Fruit fly (Drosophila melanogaster) whole organism, larva: ENCODE data around the gene Klp3A.
A peak's percentile ranks its signal among the peaks of the same experiment; 100 is the strongest.

Experiments
- noc ChIP-seq: fragments of 200-800 bp; sonication (Bioruptor generic); optimal IDR thresholded peaks from 3 replicates; lab custom pipeline; 2019; ENCODE audit warnings: missing biosample characterization, mild to moderate bottlenecking, missing genetic modification characterization, moderate library complexity

Klp3A gene

DNA sequence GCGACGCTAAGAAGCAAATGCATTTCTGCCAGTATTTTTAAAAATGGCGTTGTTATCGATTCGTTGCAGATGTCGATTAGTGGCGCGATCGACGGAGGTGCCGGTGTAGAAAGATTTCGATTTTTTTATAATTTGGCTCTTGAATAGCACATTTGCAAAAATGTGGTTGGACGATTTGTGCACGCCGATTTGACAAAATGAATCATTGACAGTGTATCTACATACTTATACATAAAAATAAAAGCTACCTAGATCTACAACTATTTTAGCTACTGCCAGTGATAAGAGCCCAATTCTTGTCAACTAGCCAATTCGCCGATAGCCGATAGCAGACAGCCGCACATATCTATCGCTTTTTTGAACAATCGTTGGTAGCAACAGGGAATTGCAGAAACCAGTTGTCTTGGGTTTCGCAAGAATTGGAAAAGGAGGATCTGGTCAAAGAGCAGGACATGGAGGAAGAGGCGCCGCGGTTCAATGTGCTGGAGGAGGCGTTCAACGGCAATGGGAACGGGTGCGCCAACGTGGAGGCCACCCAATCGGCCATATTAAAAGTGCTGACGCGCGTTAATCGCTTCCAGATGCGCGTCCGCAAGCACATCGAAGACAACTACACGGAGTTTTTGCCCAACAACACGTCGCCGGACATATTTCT lies at the start of gene Klp3A, which contains the start of gene Zw10:
Gene Klp3A (minus strand): TSS at position 202 of the 655 bp plus-strand sequence.
Gene Zw10 (plus strand): TSS at position 347 of the 655 bp plus-strand sequence.
- TF ChIP-seq noc (tag; lab: Kevin White, UChicago), result peak; percentile 20

DNA sequence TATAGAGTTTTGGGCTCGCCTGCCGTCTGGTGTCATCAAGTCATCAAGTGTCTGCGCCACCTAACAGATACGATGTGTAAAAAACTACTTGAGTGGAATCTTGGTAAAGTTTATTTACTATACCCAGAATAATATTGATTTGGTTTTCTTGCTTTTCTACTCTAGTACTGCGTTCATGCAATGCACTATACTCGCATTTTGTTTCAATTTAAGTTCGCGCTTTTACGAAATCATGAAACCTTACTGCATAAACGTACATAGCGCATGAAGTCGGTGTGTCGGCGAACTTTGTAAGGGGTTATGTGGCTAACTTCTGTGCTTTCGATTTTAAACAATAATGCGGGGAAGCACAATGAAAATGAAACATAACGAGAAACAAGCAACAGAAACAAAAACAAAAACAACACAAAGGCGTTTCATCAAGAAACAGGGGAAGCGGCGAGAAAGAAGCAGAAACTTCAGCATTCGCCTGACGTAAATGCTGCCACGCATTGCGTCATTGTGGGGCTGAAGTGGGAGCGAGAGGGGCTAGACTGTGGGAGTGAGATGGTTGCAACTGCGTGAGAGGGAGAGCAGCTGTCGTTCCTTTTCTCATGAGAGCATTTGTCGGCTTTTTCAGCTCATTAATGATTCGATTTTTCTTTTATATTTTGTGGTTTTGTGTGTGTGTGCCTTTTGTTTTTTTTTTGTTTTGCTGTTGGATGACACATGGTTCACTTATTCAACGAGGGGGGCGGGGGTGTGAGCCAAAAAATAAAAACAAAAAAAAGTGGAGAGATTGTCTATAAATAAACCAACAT lies 48.5 kb upstream of the Klp3A start:
- no peak for TF ChIP-seq noc (tag; lab: Kevin White, UChicago)

DNA sequence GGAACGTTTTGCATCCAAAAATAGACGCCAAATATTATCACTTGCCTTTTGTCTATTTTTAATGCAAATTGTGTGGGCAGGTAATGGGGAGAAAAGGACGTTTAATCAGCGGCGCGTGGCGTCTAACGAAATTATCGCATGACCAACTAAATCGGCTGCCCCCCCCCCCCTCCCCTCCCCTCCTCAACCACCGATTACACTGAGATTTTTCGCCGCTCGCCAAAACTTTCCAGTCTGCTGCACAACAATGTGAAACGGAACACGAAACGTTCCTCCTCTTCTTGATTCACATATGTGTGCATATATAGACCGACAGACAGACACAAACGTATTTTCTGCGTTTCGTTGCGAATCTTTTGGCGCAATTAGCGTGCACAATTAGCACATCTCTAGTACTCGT lies 47.3 kb upstream of the Klp3A start:
- TF ChIP-seq noc (tag; lab: Kevin White, UChicago), result no peak

DNA sequence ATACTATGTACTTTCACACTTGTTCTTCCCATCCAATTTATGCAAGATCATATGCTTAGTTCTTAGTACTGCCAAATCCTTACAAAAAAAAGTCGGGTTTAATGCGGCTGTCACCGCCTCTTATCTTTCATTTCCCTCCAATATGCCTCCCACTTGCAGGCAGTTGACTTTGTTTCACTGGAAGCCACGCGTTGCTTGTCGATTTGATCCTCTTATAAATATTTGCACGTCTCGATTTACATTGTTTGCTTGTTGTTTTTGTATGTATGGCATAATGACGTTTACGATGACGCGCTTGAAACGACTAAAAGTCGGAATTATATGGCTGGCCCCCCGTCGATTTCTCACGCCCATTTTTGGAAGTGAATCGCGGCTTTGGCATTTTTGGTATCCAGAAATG lies 45.1 kb upstream of the Klp3A start:
- TF ChIP-seq noc (tag; lab: Kevin White, UChicago), result no peak

DNA sequence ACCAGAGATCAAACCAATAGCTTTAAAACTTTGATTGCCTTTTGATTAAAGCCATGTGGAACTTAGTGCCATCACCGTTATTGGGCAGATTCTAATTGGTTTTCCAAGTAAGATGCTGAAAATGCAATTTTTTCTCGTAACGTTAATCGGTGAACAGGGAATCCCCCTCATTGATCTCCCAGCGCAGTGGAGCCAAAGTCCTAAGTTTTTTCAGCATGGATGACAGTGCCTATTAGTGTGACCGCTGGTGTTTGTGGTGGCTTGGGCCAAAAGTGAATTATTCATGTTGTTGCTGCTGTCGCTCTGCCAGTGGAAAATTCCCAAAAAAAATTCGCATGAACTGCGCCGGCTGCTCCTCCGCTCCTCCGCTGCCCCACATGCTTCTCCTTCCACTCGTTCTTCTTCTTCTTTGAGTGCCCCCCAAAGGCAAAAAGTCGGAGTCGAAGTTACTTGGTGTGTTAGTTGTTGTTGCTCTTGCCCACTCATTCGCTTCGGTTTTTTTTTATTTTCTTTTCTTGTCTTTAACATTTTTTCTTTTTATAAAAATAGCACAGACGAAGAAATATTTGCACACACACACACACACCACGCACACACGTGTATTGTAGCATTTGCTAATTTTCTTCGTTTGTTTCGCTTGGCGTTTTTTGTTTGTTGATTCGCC lies 44.2 kb upstream of the Klp3A start:
- TF ChIP-seq noc (tag; lab: Kevin White, UChicago), result no peak

DNA sequence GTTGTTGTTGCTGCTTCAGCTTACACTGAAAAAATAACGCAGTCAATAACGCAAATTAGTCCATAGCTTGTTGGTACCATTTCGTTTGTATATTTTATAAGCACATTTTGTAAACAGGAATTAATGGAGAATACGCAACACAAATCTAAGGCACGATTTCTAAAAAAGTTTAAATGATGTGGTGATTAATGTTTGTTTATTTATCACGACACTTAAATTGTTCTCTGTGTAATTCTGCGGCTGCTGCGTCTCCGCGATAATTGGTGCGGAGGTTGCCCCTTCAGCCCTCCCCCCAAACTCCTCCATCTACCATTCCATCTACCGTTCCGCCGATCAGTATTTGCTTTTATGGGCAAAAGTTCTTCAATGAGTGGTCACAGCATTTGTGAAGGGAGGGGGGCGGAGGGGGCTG lies 43.6 kb upstream of the Klp3A start:
- TF ChIP-seq noc (tag; lab: Kevin White, UChicago), result peak; percentile 71

DNA sequence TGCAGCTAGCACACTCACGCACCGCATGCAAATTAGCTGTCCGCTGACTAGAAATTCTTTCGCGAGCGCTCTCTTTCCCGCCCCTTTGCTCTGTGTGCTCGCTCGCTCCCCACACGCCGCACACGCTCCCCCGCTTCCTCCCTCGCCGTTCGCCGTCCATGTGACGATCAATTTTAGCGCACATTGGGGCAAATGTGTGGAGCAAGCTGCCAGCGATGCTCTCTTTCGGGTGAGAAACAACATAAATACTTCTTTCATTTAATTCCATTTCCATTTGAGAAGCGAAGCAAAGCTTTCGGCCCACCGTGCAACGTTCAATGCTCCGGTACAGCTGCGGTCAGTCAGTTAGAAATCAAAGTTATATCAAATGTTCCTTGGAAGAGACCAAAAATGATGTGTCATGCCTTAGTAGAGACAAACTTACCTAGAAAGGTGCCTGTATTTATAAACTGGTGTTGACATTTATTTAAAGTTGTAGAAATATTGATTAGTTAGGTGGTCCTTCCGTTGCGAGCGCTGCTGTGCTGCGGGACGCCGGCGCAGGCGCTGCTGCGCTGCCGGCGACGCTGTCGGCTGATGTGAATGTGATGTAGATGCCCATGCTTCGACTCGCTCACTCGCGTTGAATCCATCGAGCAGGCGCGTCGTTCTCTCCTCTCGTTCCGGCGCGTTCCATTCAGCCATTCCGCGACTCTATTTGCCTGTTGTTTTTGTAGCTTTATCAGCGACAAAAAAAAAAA lies 42.3 kb upstream of the Klp3A start:
- peak; percentile 98 for TF ChIP-seq noc (tag; lab: Kevin White, UChicago)

DNA sequence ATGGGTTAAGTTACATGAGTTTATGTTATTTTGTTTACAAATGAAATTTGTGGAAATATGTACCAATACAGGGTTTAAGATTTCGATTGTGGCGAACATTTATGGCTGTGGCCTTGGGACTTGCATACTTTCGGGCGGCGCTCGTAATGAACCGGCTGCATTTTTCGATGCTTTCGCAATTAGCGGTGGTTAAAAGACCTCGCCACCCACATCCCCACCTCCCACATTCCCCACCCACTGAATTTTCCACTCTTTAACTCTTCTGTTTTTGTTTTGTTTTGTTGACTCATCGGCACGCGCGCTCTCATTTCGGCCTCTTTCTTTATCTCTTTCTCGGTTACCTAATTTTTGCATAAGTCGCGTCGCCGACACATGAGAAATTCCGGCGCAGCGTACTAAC lies 41.7 kb upstream of the Klp3A start:
- no peak for TF ChIP-seq noc (tag; lab: Kevin White, UChicago)

DNA sequence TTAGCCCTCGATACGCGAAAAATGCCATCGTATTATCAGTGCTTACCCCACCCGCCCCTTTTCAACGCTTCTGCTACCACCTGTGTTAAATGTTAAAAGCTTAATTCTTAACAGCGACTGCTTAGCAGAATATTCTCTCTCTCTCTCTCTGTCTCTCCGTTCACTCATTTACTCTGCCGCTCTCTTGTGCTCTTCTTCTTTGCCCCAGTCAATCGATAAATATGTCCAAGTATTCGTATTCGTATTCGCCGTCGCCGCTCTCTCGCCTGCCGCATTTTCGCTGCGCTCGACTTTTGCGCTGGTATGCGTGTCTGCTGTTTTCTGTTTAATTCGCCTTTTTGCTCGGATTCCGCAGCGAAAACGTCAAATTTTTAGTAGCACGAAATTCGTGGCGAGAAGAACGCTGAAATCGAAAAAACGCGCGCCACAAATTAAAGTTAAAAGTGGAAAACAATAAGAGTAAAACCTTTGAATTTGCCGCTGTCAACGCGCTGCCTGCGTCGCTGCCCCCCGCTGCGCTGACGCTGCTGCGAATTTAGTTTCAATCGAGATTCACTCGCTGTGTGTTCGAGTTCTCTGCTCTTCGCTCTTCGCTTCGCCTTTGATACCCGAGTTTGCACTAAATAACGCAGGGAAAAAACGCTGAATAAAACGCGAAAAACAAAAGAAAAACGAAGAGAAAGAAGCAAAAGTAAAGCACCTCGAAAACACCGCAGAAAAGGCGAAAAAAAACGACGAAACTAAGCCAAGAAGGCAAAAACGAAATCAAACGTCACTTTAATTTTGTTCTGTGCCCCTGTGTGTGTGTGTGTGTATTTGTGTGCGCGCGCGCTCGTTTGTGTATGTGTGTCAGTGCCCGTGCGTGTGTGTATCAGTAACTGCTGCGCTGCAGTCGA lies 38.9 kb upstream of the Klp3A start:
- TF ChIP-seq noc (tag; lab: Kevin White, UChicago), result no peak

DNA sequence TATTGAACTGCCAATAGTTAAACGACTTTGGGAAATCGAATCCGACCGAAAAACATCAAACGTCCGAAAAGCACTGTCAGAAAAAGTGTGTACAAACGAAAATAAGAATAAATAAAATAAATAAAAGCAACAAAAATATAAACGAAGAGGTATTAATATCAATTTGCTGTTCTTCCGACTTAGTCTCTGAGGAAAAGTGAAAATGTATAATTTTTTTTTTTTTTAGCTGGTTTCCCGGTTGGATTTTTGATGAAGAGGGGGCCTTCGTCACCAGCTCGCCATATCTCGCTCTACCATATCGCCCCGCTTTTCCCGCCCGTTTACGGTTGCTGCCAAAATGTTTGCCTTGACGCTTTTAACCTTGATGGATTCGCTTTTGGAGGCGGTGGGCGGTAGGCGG lies 34.8 kb upstream of the Klp3A start:
- TF ChIP-seq noc (tag; lab: Kevin White, UChicago), result peak; percentile 3

DNA sequence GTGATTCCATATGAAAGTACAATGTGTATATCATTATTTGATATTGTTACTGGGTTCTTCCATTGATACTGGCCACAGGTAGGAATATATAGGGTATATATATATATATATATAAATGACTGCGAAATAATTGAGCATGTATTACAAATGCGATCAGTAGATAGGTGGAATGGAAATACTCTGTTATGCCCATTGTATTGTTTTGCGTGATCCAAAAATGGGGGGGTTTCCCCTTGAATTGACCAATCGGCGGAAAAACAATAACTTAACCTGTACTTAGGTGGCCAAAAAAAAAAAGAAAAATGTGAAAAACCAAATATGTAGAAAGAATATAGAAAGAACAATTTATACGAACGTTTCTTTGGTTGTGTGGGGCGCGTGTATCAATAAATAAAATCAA lies 34.1 kb upstream of the Klp3A start:
- no peak for TF ChIP-seq noc (tag; lab: Kevin White, UChicago)

DNA sequence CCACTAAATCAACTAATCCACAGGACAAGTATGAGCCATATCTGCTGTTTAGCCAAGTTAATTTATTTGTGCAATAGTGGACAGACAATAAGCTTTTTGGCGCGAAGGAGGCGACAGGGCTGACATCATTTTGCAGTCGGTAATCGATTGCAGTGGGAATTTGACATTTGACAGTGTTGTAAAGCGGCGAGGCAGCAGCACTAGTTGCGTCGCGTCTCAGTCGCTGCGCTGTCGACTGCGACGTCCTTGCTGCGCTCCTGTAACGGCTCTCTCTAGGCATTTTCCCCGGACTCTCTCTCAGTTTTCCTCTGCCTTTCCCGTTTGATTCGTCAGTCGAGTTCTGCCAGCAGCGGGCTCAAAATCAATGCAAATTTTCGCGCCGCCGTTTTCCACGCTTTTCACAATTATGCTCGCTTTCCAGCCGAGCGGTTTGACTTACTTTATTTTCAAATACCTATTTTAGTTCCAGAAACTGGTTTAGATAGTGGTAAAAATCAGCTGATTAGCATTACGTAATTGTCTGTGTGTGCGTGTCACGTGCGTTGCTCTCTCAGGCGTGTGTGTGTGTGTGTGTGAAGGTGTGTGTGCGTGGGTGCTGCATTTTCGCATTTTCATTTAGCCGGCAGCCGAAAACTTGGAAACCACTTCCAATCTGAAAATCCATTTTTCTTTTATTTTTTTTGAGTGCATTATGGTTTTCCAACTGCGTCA lies 33.1 kb upstream of the Klp3A start:
- TF ChIP-seq noc (tag; lab: Kevin White, UChicago), result no peak

DNA sequence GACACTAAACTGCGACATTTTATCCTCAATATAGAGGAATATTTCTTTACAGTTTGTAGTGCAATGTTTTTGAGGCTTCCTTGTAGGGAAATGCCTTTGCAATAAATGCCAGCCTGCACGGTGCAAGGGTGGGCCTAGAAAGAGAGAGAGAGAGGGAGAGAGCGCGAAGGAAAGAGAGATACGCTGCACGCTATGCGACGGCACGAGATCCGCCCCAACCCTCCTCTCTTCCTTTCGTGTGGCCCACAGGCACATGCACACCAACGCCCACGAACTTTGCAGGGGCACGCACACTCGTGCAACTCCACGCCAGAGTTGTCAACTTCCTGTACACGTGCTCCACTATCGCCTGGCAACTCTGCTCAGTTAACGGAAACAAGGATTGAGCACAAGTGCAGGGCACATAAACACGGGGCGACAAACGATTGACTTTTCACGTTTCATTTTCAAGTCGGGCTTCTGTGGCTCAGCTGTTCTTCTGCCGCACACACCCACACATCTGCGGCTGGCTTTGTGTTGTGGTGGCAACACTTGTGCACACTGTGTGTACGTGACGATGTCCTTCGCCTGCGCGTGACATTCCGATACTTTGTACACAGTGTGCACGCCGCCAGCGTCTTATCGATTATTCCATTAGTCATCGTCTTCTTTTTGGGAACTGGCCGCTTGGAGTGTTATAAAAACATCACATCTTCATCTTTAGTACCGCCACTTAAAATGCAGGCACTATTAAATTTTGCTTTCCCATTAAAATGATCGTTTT lies 32.3 kb upstream of the Klp3A start:
- TF ChIP-seq noc (tag; lab: Kevin White, UChicago), result no peak
